Fruit fly (Drosophila melanogaster): Measurements from ENCODE around the gene mura.

The mura gene

DNA sequence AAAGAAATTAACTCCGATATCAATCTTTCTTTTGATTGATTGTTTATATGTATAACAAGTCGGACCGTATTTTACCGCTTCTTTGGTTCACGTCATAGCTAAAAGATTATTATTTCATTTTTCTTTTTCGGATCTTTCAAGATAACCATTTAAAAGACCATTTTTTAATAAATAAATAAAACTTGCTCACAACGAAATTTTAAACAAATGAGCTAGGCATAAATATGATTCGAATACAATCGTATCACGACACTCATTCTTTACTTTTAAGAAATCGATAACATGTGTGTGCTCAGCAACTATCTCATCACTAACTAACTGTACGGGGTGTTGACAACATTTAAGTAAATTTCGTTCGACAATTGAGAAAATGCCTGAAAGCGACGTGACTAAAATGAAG lies 47.3 kb downstream of the mura start, which contains the start of gene CG8149 (continued):
- TF ChIP-seq Adf1 (GFP tag; IDR thresholded peaks at IDR 0.05), result no peak
- no peak for TF ChIP-seq chif (GFP tag; optimal IDR thresholded peaks at IDR 0.05)
- TF ChIP-seq YL-1 (GFP tag; optimal IDR thresholded peaks at IDR 0.05), result peak; percentile 71
- TF ChIP-seq ro (GFP tag; IDR thresholded peaks at IDR 0.05), result no peak
- peak in 1 of 2 experiments; percentile 17 for TF ChIP-seq insv (GFP tag; optimal IDR thresholded peaks at IDR 0.05)
- no peak for TF ChIP-seq H15 (GFP tag; IDR thresholded peaks at IDR 0.05)
- TF ChIP-seq CG31441 (GFP tag; IDR thresholded peaks at IDR 0.05), result peak; percentile 45; the same call in 1 of the 2 replicates
- TF ChIP-seq Dfd (GFP tag; optimal IDR thresholded peaks at IDR 0.05), result no peak
- TF ChIP-seq CG8765 (GFP tag; IDR thresholded peaks at IDR 0.05), result no peak
- TF ChIP-seq H2.0 (GFP tag; IDR thresholded peaks at IDR 0.05), result no peak
- no peak for TF ChIP-seq h (optimal IDR thresholded peaks at IDR 0.05)
- no peak for TF ChIP-seq CG13775 (GFP tag; optimal IDR thresholded peaks at IDR 0.05)
- no peak for TF ChIP-seq mirr (GFP tag; optimal IDR thresholded peaks at IDR 0.05)
- TF ChIP-seq CG17568 (GFP tag; optimal IDR thresholded peaks at IDR 0.05), result peak; percentile 25
- no peak for TF ChIP-seq NC2α (GFP tag; optimal IDR thresholded peaks at IDR 0.05)
- TF ChIP-seq dan (GFP tag; IDR thresholded peaks at IDR 0.05), result no peak
- TF ChIP-seq Atf-2 (GFP tag; optimal IDR thresholded peaks at IDR 0.05), result no peak
- peak; percentile 77; the same call in 2 of the 3 replicates for TF ChIP-seq Opbp (GFP tag; IDR thresholded peaks at IDR 0.05; ENCODE audit: partially characterized antibody)
- no peak; the same call in 1 of the 2 replicates for TF ChIP-seq CG9932 (GFP tag; IDR thresholded peaks at IDR 0.05)
- TF ChIP-seq CG14860 (GFP tag; IDR thresholded peaks at IDR 0.05; ENCODE audit: partially characterized antibody), result peak; percentile 80
- TF ChIP-seq Scr (GFP tag; IDR thresholded peaks at IDR 0.05; ENCODE audit: partially characterized antibody), result peak; percentile 96
- TF ChIP-seq CG15514 (GFP tag; optimal IDR thresholded peaks at IDR 0.05), result peak; percentile 73
- TF ChIP-seq kah (GFP tag; optimal IDR thresholded peaks at IDR 0.05), result no peak
- no peak for TF ChIP-seq ken (GFP tag; IDR thresholded peaks at IDR 0.05)
- TF ChIP-seq bsh (GFP tag; optimal IDR thresholded peaks at IDR 0.05), result no peak
- TF ChIP-seq CG33557 (GFP tag; optimal IDR thresholded peaks at IDR 0.05), result no peak
- no peak for TF ChIP-seq CG1602 (GFP tag; optimal IDR thresholded peaks at IDR 0.05)
- no peak for TF ChIP-seq CG32772 (GFP tag; IDR thresholded peaks at IDR 0.05)
- TF ChIP-seq slp2 (GFP tag; optimal IDR thresholded peaks at IDR 0.05), result no peak
- peak; percentile 51 for TF ChIP-seq Lhr (GFP tag; optimal IDR thresholded peaks at IDR 0.05)
- no peak for TF ChIP-seq dmrt99B (tag; optimal IDR thresholded peaks at IDR 0.05)
- TF ChIP-seq CG13894 (tag; optimal IDR thresholded peaks at IDR 0.05), result peak; percentile 47
- peak; percentile 70 for TF ChIP-seq lbe (GFP tag; optimal IDR thresholded peaks at IDR 0.05)
- peak; percentile 33 for TF ChIP-seq CG10147 (GFP tag; optimal IDR thresholded peaks at IDR 0.05)
- no peak for TF ChIP-seq CG5953 (GFP tag; IDR thresholded peaks at IDR 0.05)
- TF ChIP-seq Kr (GFP tag; optimal IDR thresholded peaks at IDR 0.05), result no peak
- no peak for TF ChIP-seq Neu2 (GFP tag; optimal IDR thresholded peaks at IDR 0.05; ENCODE audit: borderline replicate concordance)
- no peak for TF ChIP-seq dpn (GFP tag; optimal IDR thresholded peaks at IDR 0.05)
- no peak for TF ChIP-seq CG17328 (GFP tag; IDR thresholded peaks at IDR 0.05)
- TF ChIP-seq cas (GFP tag; IDR thresholded peaks at IDR 0.05), result no peak
- peak; percentile 72 for TF ChIP-seq CG8924 (tag; optimal IDR thresholded peaks at IDR 0.05)
- peak; percentile 59 for TF ChIP-seq gfzf (GFP tag; optimal IDR thresholded peaks at IDR 0.05)
- TF ChIP-seq CG3407 (GFP tag; optimal IDR thresholded peaks at IDR 0.05), result no peak
- TF ChIP-seq CG32767 (GFP tag; IDR thresholded peaks at IDR 0.05), result peak; percentile 85
- TF ChIP-seq CG9215 (GFP tag; IDR thresholded peaks at IDR 0.05), result no peak
- TF ChIP-seq CG12104 (GFP tag; optimal IDR thresholded peaks at IDR 0.05), result no peak
- no peak for TF ChIP-seq Ada2b (GFP tag; IDR thresholded peaks at IDR 0.05)
- TF ChIP-seq so (GFP tag; IDR thresholded peaks at IDR 0.05), result no peak
- no peak for TF ChIP-seq run (tag; optimal IDR thresholded peaks at IDR 0.05)
- TF ChIP-seq NFAT (GFP tag; IDR thresholded peaks at IDR 0.05), result no peak
- TF ChIP-seq CG17829 (tag; optimal IDR thresholded peaks at IDR 0.05), result peak; percentile 22
- TF ChIP-seq tna (GFP tag; IDR thresholded peaks at IDR 0.05; ENCODE audit: partially characterized antibody), result peak; percentile 76
